Worm (Caenorhabditis elegans) whole organism, late embryonic: ENCODE measurements around the gene gst-37.

Experiments used
- ceh-9 ChIP-seq: sonication (generic microtip); optimal IDR thresholded peaks from 2 replicates; lab custom pipeline; 2016; ENCODE audit warnings: mild to moderate bottlenecking, missing genetic modification characterization, inconsistent platforms, missing compliant biosample characterization
- hlh-30 ChIP-seq: sonication (generic microtip); optimal IDR thresholded peaks from 2 replicates; lab custom pipeline; 2017; ENCODE audit warnings: antibody characterized with exemption, missing genetic modification characterization, missing compliant biosample characterization; ENCODE audit not compliant: insufficient read depth
- pha-4 ChIP-seq: fragments of 150-350 bp; optimal IDR thresholded peaks from 2 replicates; lab custom pipeline; 2018; ENCODE audit warnings: missing biosample characterization, missing genetic modification reagents, missing genetic modification characterization
- unc-86 ChIP-seq: sonication (generic microtip); optimal IDR thresholded peaks from 2 replicates; lab custom pipeline; 2016; ENCODE audit warnings: missing genetic modification characterization, missing compliant biosample characterization

DNA sequence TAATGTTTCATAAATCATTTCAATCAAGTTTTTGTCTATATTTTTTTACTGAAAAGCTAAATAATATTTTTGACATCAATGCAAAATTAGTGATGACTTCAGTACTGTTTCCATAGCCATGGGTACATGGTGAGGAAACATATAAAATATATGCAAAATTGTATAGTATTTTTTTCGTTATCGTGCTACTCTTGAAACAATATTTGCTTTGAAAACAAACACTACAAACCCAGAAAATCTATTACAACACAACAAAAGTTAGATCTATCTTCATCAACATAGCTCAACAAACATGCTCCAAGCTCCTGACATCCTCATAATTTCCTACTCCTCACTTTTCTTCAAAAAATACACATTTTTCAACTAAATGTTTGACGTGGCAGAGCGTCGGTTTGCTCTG lies 12.9 kb upstream of the gst-37 start, which contains the start of gene srp-3:
- no peak for TF ChIP-seq hlh-30 (tag; lab: Kevin White, UChicago)
- no peak for TF ChIP-seq unc-86 (tag; lab: Kevin White, UChicago)
- TF ChIP-seq pha-4 (tag; lab: Kevin White, UChicago): no peak
- TF ChIP-seq ceh-9 (tag; lab: Kevin White, UChicago): no peak
